Worm (Caenorhabditis elegans): ENCODE data around the gene clec-162.

clec-162 gene

DNA sequence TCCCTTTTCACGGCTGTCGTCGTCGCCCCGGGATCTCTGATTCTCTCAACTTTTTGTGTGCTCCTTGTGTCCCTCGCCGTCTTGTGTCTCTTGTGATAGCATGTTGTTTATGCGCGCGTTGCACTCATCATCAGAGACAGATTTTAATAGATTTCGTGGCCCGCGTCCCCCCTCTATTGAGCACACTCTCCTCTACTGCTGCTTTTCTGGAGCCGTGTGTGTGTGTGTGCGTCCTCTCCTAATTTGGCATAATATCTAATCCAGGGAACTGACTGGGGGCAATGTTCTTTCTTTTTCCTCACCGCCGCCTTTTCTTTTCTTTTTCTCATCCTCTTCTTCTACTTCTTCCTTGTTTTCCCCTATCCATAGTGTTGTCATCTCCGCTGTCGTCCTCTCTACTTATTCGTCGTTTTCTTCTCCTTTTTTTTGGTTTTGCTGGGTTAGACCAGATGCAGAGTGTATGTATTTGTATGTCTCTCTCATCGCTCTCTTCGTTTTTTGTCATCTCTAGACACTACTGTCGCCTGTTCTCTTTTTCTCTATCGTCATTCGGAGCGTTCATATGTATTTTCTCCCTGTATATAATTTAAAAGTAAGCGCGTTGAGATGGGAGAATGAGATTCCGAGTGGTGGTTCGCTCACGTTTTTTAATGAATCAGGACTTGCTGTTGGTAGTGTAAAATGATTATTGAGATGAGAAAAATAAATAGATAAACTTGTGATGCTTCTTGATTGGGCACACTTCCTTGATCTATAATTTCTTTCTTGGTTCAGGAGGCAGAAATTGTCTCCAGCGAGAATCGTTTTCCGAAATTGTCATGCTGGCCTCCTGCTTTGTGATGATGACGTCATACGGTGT lies 21.0 kb downstream of the clec-162 start (continued):
- TF ChIP-seq ztf-11 (tag; optimal IDR thresholded peaks at IDR 0.05) (peak in 1 of 2 experiments; percentile 40), blmp-1 (tag; optimal IDR thresholded peaks at IDR 0.05) (peak; percentile 90), lin-35 (GFP tag; optimal IDR thresholded peaks at IDR 0.05) (peak; percentile 14 to 25), rnt-1 (tag; optimal IDR thresholded peaks at IDR 0.05) (peak; percentile 33), lin-14 (GFP tag; optimal IDR thresholded peaks at IDR 0.05) (peak; percentile 89), unc-30 (tag; optimal IDR thresholded peaks at IDR 0.05) (no peak), isw-1 (GFP tag; IDR thresholded peaks at IDR 0.05) (no peak; the same call in 1 of the 2 replicates), ceh-63 (GFP tag; optimal IDR thresholded peaks at IDR 0.05) (no peak), lir-3 (tag; optimal IDR thresholded peaks at IDR 0.05; ENCODE audit: poor library complexity) (no peak), ceh-8 (GFP tag; optimal IDR thresholded peaks at IDR 0.05) (peak; percentile 70), xbp-1 (tag; optimal IDR thresholded peaks at IDR 0.05) (peak; percentile 7), efl-3 (GFP tag; optimal IDR thresholded peaks at IDR 0.05) (no peak), mep-1 (tag; optimal IDR thresholded peaks at IDR 0.05) (peak; percentile 55), nhr-28 (tag; optimal IDR thresholded peaks at IDR 0.05) (no peak), nhr-84 (tag; optimal IDR thresholded peaks at IDR 0.05) (no peak), dsc-1 (tag; optimal IDR thresholded peaks at IDR 0.05) (peak; percentile 76), nhr-71 (tag; optimal IDR thresholded peaks at IDR 0.05) (peak; percentile 51), C04F5.9 (tag; optimal IDR thresholded peaks at IDR 0.05) (no peak), dpl-1 (GFP tag; optimal IDR thresholded peaks at IDR 0.05) (peak in 1 of 3 experiments; percentile 6), unc-62 (GFP tag; optimal IDR thresholded peaks at IDR 0.05) (no peak), lin-13 (GFP tag; optimal IDR thresholded peaks at IDR 0.05) (peak; percentile 40), nhr-11 (tag; optimal IDR thresholded peaks at IDR 0.05) (no peak), unc-130 (tag; optimal IDR thresholded peaks at IDR 0.05) (no peak), ama-1 (optimal IDR thresholded peaks at IDR 0.05) (no peak), C16A3.4 (tag; optimal IDR thresholded peaks at IDR 0.05) (no peak), hlh-4 (tag; optimal IDR thresholded peaks at IDR 0.05) (no peak), sox-4 (tag; optimal IDR thresholded peaks at IDR 0.05) (peak; percentile 8), alr-1 (tag; optimal IDR thresholded peaks at IDR 0.05; ENCODE audit: borderline replicate concordance) (no peak), nhr-12 (tag; optimal IDR thresholded peaks at IDR 0.05) (no peak), fos-1 (tag; optimal IDR thresholded peaks at IDR 0.05) (no peak), nhr-76 (tag; optimal IDR thresholded peaks at IDR 0.05) (no peak), nhr-237 (tag; optimal IDR thresholded peaks at IDR 0.05) (no peak), tlp-1 (tag; optimal IDR thresholded peaks at IDR 0.05) (no peak), ces-1 (GFP tag; optimal IDR thresholded peaks at IDR 0.05) (no peak), vab-15 (tag; optimal IDR thresholded peaks at IDR 0.05) (no peak), tbx-2 (tag; optimal IDR thresholded peaks at IDR 0.05) (peak; percentile 62), skn-1 (tag; optimal IDR thresholded peaks at IDR 0.05) (peak; percentile 33), sup-37 (GFP tag; optimal IDR thresholded peaks at IDR 0.05) (no peak), nhr-90 (tag; optimal IDR thresholded peaks at IDR 0.05; ENCODE audit: poor library complexity) (no peak), sptf-1 (tag; optimal IDR thresholded peaks at IDR 0.05) (no peak), nhr-85 (tag) (peak; percentile 47), unc-86 (tag; optimal IDR thresholded peaks at IDR 0.05) (peak; percentile 59), fkh-10 (GFP tag; optimal IDR thresholded peaks at IDR 0.05) (peak; percentile 38), ceh-82 (tag; optimal IDR thresholded peaks at IDR 0.05) (peak in 2 of 3 experiments; percentile 2 to 31), egl-27 (tag; optimal IDR thresholded peaks at IDR 0.05) (no peak), efl-1 (optimal IDR thresholded peaks at IDR 0.05) (no peak), efl-1 (GFP tag; optimal IDR thresholded peaks at IDR 0.05 in 1 of 2) (peak in 1 of 2 experiments; percentile 61)
